Worm (Caenorhabditis elegans) whole organism, L1 larva: Measurements from ENCODE around the gene nhr-211.

Experiments
- C34B4.2 ChIP-seq: sonication (generic microtip); optimal IDR thresholded peaks from 2 replicates; lab custom pipeline; 2017; ENCODE audit warnings: mild to moderate bottlenecking, missing genetic modification characterization, missing compliant biosample characterization
- aly-2 ChIP-seq: fragments of 150-350 bp; optimal IDR thresholded peaks from 2 replicates; lab custom pipeline; 2014; ENCODE audit warnings: missing biosample characterization, missing genetic modification characterization
- ceh-88 ChIP-seq: fragments of 200-800 bp; sonication (Bioruptor generic); IDR thresholded peaks from 2 replicates; pipeline ENCODE4 v1.3.6; 2022; ENCODE audit warnings: missing genetic modification characterization, missing compliant biosample characterization
- ces-1 ChIP-seq: fragments of 150-350 bp; optimal IDR thresholded peaks from 2 replicates; lab custom pipeline; 2014; ENCODE audit warnings: missing biosample characterization, missing genetic modification reagents, missing genetic modification characterization
- efl-1 ChIP-seq, 4 experiments: fragments of 150-350 bp; optimal IDR thresholded peaks in 3 of 4; peaks in 1 of 4; 1 replicate in 1 of 4; 2 replicates in 3 of 4; lab custom pipeline; 2014; ENCODE audit warnings: missing biosample characterization in 2 of 4, missing genetic modification characterization in 2 of 4, missing genetic modification reagents in 2 of 4
- mdl-1 ChIP-seq, 2 experiments: fragments of 150-350 bp; optimal IDR thresholded peaks; 2 replicates each; lab custom pipeline; 2014 to 2017; ENCODE audit warnings: missing biosample characterization in 2 of 2, missing genetic modification characterization in 2 of 2, inconsistent platforms in 1 of 2
- nhr-12 ChIP-seq: sonication (generic microtip); optimal IDR thresholded peaks from 2 replicates; lab custom pipeline; 2017; ENCODE audit warnings: missing biosample characterization, missing genetic modification characterization
- nhr-20 ChIP-seq: sonication (generic microtip); optimal IDR thresholded peaks from 2 replicates; lab custom pipeline; 2016; ENCODE audit warnings: mild to moderate bottlenecking, missing genetic modification characterization, missing compliant biosample characterization
- rnt-1 ChIP-seq: sonication (generic microtip); optimal IDR thresholded peaks from 2 replicates; lab custom pipeline; 2016; ENCODE audit warnings: mild to moderate bottlenecking, missing genetic modification characterization, moderate library complexity, missing compliant biosample characterization
- skn-1 ChIP-seq: fragments of 150-350 bp; optimal IDR thresholded peaks from 2 replicates; lab custom pipeline; 2014; ENCODE audit warnings: missing biosample characterization, missing genetic modification characterization
- tbx-2 ChIP-seq: sonication (generic microtip); optimal IDR thresholded peaks from 2 replicates; lab custom pipeline; 2016; ENCODE audit warnings: missing genetic modification characterization, missing compliant biosample characterization

DNA sequence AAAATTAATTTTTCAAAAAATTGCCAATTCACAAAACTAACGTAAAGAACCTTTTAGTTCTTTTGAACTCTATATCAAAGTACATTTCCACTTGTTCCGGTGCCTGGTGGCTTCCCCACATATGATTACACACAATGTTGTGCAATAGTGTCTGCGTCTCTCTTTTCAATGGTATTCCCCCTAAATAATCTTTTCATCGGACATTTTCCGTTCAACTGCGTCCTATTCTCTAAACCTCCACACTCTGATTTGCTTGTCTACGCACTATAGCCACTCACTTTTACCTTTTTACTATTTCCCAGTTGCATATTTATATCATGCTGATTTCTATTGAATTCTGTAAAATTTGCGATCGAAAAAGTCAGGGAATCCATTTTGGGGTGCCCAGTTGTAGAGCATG lies 45.3 kb downstream of the nhr-211 start, which contains the start of gene nhr-58:
- no peak for TF ChIP-seq ceh-88 (GFP tag; lab: Robert Waterston, UW)
- TF ChIP-seq ces-1 (GFP tag; lab: Kevin White, UChicago): no peak
- peak in 1 of 2 experiments; percentile 71 for TF ChIP-seq mdl-1 (tag; optimal IDR thresholded peaks at IDR 0.05; lab: Kevin White, UChicago)
- TF ChIP-seq aly-2 (tag; lab: Kevin White, UChicago): no peak
- TF ChIP-seq tbx-2: peak; percentile 23
- TF ChIP-seq nhr-12 (tag; lab: Kevin White, UChicago): no peak
- TF ChIP-seq rnt-1 (tag; lab: Kevin White, UChicago): peak; percentile 45
- peak; percentile 26 to 27 for TF ChIP-seq efl-1 (optimal IDR thresholded peaks at IDR 0.05; lab: Kevin White, UChicago)
- TF ChIP-seq efl-1 (GFP tag; optimal IDR thresholded peaks at IDR 0.05 in 1 of 2; lab: Kevin White, UChicago): no peak
- TF ChIP-seq C34B4.2: no peak
- peak; percentile 43 for TF ChIP-seq skn-1 (tag; lab: Kevin White, UChicago)
- TF ChIP-seq nhr-20: peak; percentile 77
